Worm (Caenorhabditis elegans) whole organism, L3 larva: ENCODE measurements around the gene gldi-9.
"Not testable (repeated sequence)": the region's sequence is repeated elsewhere in the genome, so short reads cannot be mapped to it uniquely, and the experiment has no call there.

Source experiments
- R02D3.7 ChIP-seq: fragments of 150-350 bp; optimal IDR thresholded peaks from 2 replicates; lab custom pipeline; 2014; ENCODE audit warnings: missing biosample characterization, missing genetic modification characterization
- ZK546.5 ChIP-seq: sonication (generic microtip); optimal IDR thresholded peaks from 2 replicates; lab custom pipeline; 2017; ENCODE audit warnings: missing biosample characterization, missing genetic modification characterization
- aly-2 ChIP-seq: fragments of 150-350 bp; optimal IDR thresholded peaks from 2 replicates; lab custom pipeline; 2014; ENCODE audit warnings: missing biosample characterization, missing genetic modification characterization
- ama-1 ChIP-seq: fragments of 150-350 bp; optimal IDR thresholded peaks from 2 replicates; lab custom pipeline; 2018
- ceh-82 ChIP-seq: fragments of 150-350 bp; optimal IDR thresholded peaks from 2 replicates; lab custom pipeline; 2014; ENCODE audit warnings: missing biosample characterization, missing genetic modification characterization
- ceh-9 ChIP-seq: sonication (generic microtip); optimal IDR thresholded peaks from 2 replicates; lab custom pipeline; 2018; ENCODE audit warnings: missing biosample characterization, missing genetic modification characterization
- egl-27 ChIP-seq: sonication (generic microtip); optimal IDR thresholded peaks from 4 replicates; lab custom pipeline; 2017; ENCODE audit warnings: missing biosample characterization, missing genetic modification reagents, missing genetic modification characterization
- egl-5 ChIP-seq: fragments of 150-350 bp; optimal IDR thresholded peaks from 2 replicates; lab custom pipeline; 2017; ENCODE audit warnings: missing biosample characterization, missing genetic modification reagents, missing genetic modification characterization, inconsistent platforms
- elt-1 ChIP-seq: fragments of 150-350 bp; optimal IDR thresholded peaks from 2 replicates; lab custom pipeline; 2014; ENCODE audit warnings: missing biosample characterization, missing genetic modification characterization
- elt-2 ChIP-seq: sonication (generic microtip); optimal IDR thresholded peaks from 2 replicates; lab custom pipeline; 2016; ENCODE audit warnings: missing genetic modification reagents, mild to moderate bottlenecking, missing genetic modification characterization, missing compliant biosample characterization
- elt-3 ChIP-seq, 3 experiments: fragments of 150-350 bp in 1 of 3; sonication (generic microtip) in 2 of 3; optimal IDR thresholded peaks; 2 replicates in 2 of 3; 4 replicates in 1 of 3; lab custom pipeline; 2014 to 2017; ENCODE audit warnings: missing biosample characterization in 3 of 3, missing genetic modification characterization in 3 of 3
- fkh-10 ChIP-seq: sonication (generic microtip); optimal IDR thresholded peaks from 2 replicates; lab custom pipeline; 2017; ENCODE audit warnings: missing biosample characterization, missing genetic modification reagents, missing genetic modification characterization
- fos-1 ChIP-seq: fragments of 150-350 bp; optimal IDR thresholded peaks from 2 replicates; lab custom pipeline; 2014; ENCODE audit warnings: missing biosample characterization, missing genetic modification characterization
- hmg-11 ChIP-seq: sonication (generic microtip); optimal IDR thresholded peaks from 2 replicates; lab custom pipeline; 2016; ENCODE audit warnings: missing genetic modification characterization, missing compliant biosample characterization
- lin-15B ChIP-seq: fragments of 150-350 bp; optimal IDR thresholded peaks from 2 replicates; lab custom pipeline; 2014; ENCODE audit warnings: missing biosample characterization, missing genetic modification characterization
- lsy-12 ChIP-seq: sonication (generic microtip); optimal IDR thresholded peaks from 2 replicates; lab custom pipeline; 2016; ENCODE audit warnings: mild to moderate bottlenecking, missing genetic modification characterization, missing compliant biosample characterization
- mdl-1 ChIP-seq: fragments of 150-350 bp; optimal IDR thresholded peaks from 2 replicates; lab custom pipeline; 2014; ENCODE audit warnings: missing biosample characterization, missing genetic modification characterization
- nfya-1 ChIP-seq: sonication (generic microtip); optimal IDR thresholded peaks from 2 replicates; lab custom pipeline; 2017; ENCODE audit warnings: missing genetic modification characterization, mild to moderate bottlenecking, missing compliant biosample characterization, antibody characterized with exemption, moderate library complexity; ENCODE audit not compliant: insufficient read depth
- nhr-12 ChIP-seq: fragments of 150-350 bp; optimal IDR thresholded peaks from 2 replicates; lab custom pipeline; 2014; ENCODE audit warnings: missing biosample characterization, missing genetic modification characterization
- nhr-23 ChIP-seq: fragments of 150-350 bp; optimal IDR thresholded peaks from 2 replicates; lab custom pipeline; 2014; ENCODE audit warnings: missing biosample characterization, missing genetic modification reagents, missing genetic modification characterization
- nhr-237 ChIP-seq: fragments of 150-350 bp; optimal IDR thresholded peaks from 2 replicates; lab custom pipeline; 2014; ENCODE audit warnings: missing biosample characterization, missing genetic modification characterization
- nhr-43 ChIP-seq: sonication (generic microtip); optimal IDR thresholded peaks from 2 replicates; lab custom pipeline; 2016; ENCODE audit warnings: mild to moderate bottlenecking, missing genetic modification characterization, missing compliant biosample characterization; ENCODE audit not compliant: poor library complexity, severe bottlenecking
- nhr-67 ChIP-seq: fragments of 150-350 bp; optimal IDR thresholded peaks from 2 replicates; lab custom pipeline; 2014; ENCODE audit warnings: missing biosample characterization, missing genetic modification characterization
- nhr-76 ChIP-seq: fragments of 150-350 bp; sonication (generic microtip); optimal IDR thresholded peaks from 5 replicates; lab custom pipeline; 2014; ENCODE audit warnings: missing biosample characterization, missing genetic modification characterization
- nhr-77 ChIP-seq: fragments of 150-350 bp; optimal IDR thresholded peaks from 2 replicates; lab custom pipeline; 2014; ENCODE audit warnings: missing biosample characterization, missing genetic modification characterization
- pha-4 ChIP-seq: fragments of 150-350 bp; optimal IDR thresholded peaks from 2 replicates; lab custom pipeline; 2014; ENCODE audit warnings: missing biosample characterization, missing genetic modification reagents, missing genetic modification characterization
- pqm-1 ChIP-seq: fragments of 150-350 bp; optimal IDR thresholded peaks from 2 replicates; lab custom pipeline; 2017; ENCODE audit warnings: missing biosample characterization, missing genetic modification characterization, inconsistent platforms
- sea-2 ChIP-seq: fragments of 150-350 bp; sonication (generic microtip); optimal IDR thresholded peaks from 4 replicates; lab custom pipeline; 2014; ENCODE audit warnings: missing biosample characterization, missing genetic modification reagents, missing genetic modification characterization
- skn-1 ChIP-seq: fragments of 150-350 bp; optimal IDR thresholded peaks from 2 replicates; lab custom pipeline; 2014; ENCODE audit warnings: missing biosample characterization, missing genetic modification characterization
- tbx-2 ChIP-seq: sonication (generic microtip); optimal IDR thresholded peaks from 2 replicates; lab custom pipeline; 2016; ENCODE audit warnings: mild to moderate bottlenecking, missing genetic modification characterization, missing compliant biosample characterization
- unc-39 ChIP-seq: sonication (generic microtip); optimal IDR thresholded peaks from 4 replicates; lab custom pipeline; 2017; ENCODE audit warnings: missing biosample characterization, missing genetic modification characterization
- unc-62 ChIP-seq: fragments of 150-350 bp; sonication (generic microtip); optimal IDR thresholded peaks from 4 replicates; lab custom pipeline; 2014; ENCODE audit warnings: missing biosample characterization, missing genetic modification reagents, missing genetic modification characterization
- ztf-4 ChIP-seq: fragments of 150-350 bp; optimal IDR thresholded peaks from 2 replicates; lab custom pipeline; 2014; ENCODE audit warnings: missing biosample characterization, missing genetic modification characterization

The gldi-9 gene

ce11 chrIII:2710211-2710610 lies 45.9 kb downstream of the gldi-9 start:
- no peak for TF ChIP-seq nhr-77 (tag; lab: Kevin White, UChicago)
- no peak for TF ChIP-seq skn-1
- no peak for TF ChIP-seq ztf-4 (tag; lab: Kevin White, UChicago)
- TF ChIP-seq mdl-1 (tag; lab: Kevin White, UChicago), result no peak
- TF ChIP-seq elt-3 (tag; optimal IDR thresholded peaks at IDR 0.05; lab: Kevin White, UChicago), result no peak

ce11 chrIII:2700637-2701036 lies 55.5 kb downstream of the gldi-9 start, which contains the start of gene set-27:
set-27 (plus strand) TSS chrIII:2700937.
- TF ChIP-seq fos-1 (tag; lab: Kevin White, UChicago), result no peak
- TF ChIP-seq ama-1 (lab: Kevin White, UChicago), result no peak
- no peak for TF ChIP-seq sea-2 (GFP tag; lab: Kevin White, UChicago)
- no peak for TF ChIP-seq fkh-10 (GFP tag; lab: Kevin White, UChicago)
- no peak for TF ChIP-seq elt-3 (tag; optimal IDR thresholded peaks at IDR 0.05; lab: Kevin White, UChicago)
- no peak for TF ChIP-seq unc-39 (tag; lab: Kevin White, UChicago)
- no peak for TF ChIP-seq lsy-12 (tag; lab: Kevin White, UChicago)
- no peak for TF ChIP-seq nhr-76 (tag; lab: Kevin White, UChicago)
- TF ChIP-seq egl-5 (tag; lab: Kevin White, UChicago), result no peak
- no peak for TF ChIP-seq nhr-237 (tag; lab: Kevin White, UChicago)
- no peak for TF ChIP-seq ZK546.5 (tag; lab: Kevin White, UChicago)
- TF ChIP-seq nhr-67, result no peak
- no peak for TF ChIP-seq nhr-43
- no peak for TF ChIP-seq elt-2 (tag; lab: Kevin White, UChicago)
- TF ChIP-seq pha-4 (tag; lab: Kevin White, UChicago), result no peak

ce11 chrIII:2699363-2699762 lies 56.8 kb downstream of the gldi-9 start, which contains the start of gene cox-6B:
cox-6B (plus strand) TSS chrIII:2699663.
- not testable (repeated sequence) for TF ChIP-seq elt-1, ceh-82, egl-27 (tag; lab: Kevin White, UChicago)

ce11 chrIII:2698740-2699139 lies 57.4 kb downstream of the gldi-9 start, which contains the start of gene slc-30A9:
slc-30A9 (minus strand) TSS chrIII:2698817.
- TF ChIP-seq elt-1 (tag; lab: Kevin White, UChicago) (no peak), ZK546.5 (tag; lab: Kevin White, UChicago) (no peak), aly-2 (tag; lab: Kevin White, UChicago) (no peak), pha-4 (tag; lab: Kevin White, UChicago) (peak; percentile 85), ceh-9 (tag; lab: Kevin White, UChicago) (no peak), R02D3.7 (tag; lab: Kevin White, UChicago) (no peak), nhr-67 (no peak), egl-27 (tag; lab: Kevin White, UChicago) (no peak), tbx-2 (tag; lab: Kevin White, UChicago) (no peak), nfya-1 (tag; lab: Kevin White, UChicago) (peak; percentile 43), pqm-1 (no peak), nhr-23 (no peak), hmg-11 (no peak), nhr-12 (tag; lab: Kevin White, UChicago) (no peak), lin-15B (tag; lab: Kevin White, UChicago) (peak; percentile 70), unc-62 (GFP tag; lab: Kevin White, UChicago) (no peak), lsy-12 (tag; lab: Kevin White, UChicago) (no peak)
